Worm (Caenorhabditis elegans) whole organism, L4 larva: ENCODE data around the gene krr-1.

Source experiments
- D1046.2 ChIP-seq: fragments of 200-800 bp; sonication (Bioruptor generic); IDR thresholded peaks from 2 replicates; pipeline ENCODE4 v1.3.6; 2022; ENCODE audit warnings: missing genetic modification characterization, missing compliant biosample characterization
- F10B5.3 ChIP-seq: sonication (generic microtip); optimal IDR thresholded peaks from 2 replicates; lab custom pipeline; 2016; ENCODE audit warnings: mild to moderate bottlenecking, missing genetic modification characterization, missing compliant biosample characterization
- F26F4.8 ChIP-seq: fragments of 200-800 bp; sonication (Bioruptor generic); conservative IDR thresholded peaks from 2 replicates; pipeline ENCODE4 v1.3.6; 2022; ENCODE audit warnings: missing genetic modification characterization, missing compliant biosample characterization
- F44E2.7 ChIP-seq: fragments of 200-800 bp; sonication (Bioruptor generic); IDR thresholded peaks from 2 replicates; pipeline ENCODE4 v2.1.2; 2022; ENCODE audit warnings: missing genetic modification characterization, missing compliant biosample characterization
- T26A8.4 ChIP-seq: fragments of 200-800 bp; sonication (Bioruptor generic); IDR thresholded peaks from 2 replicates; pipeline ENCODE4 v1.3.6; 2022; ENCODE audit warnings: missing genetic modification characterization, missing compliant biosample characterization
- Y105C5A.15 ChIP-seq: fragments of 200-800 bp; sonication (Bioruptor generic); IDR thresholded peaks from 2 replicates; pipeline ENCODE4 v1.3.6; 2022; ENCODE audit warnings: missing genetic modification characterization, missing compliant biosample characterization
- Y48G9A.11 ChIP-seq: fragments of 200-800 bp; sonication (Bioruptor generic); IDR thresholded peaks from 2 replicates; pipeline ENCODE4 v1.3.6; 2022; ENCODE audit warnings: missing genetic modification reagents, missing genetic modification characterization, missing compliant biosample characterization
- Y5F2A.4 ChIP-seq: fragments of 200-800 bp; sonication (Bioruptor generic); optimal IDR thresholded peaks from 2 replicates; lab custom pipeline; 2018; ENCODE audit warnings: mild to moderate bottlenecking, missing genetic modification characterization, missing compliant biosample characterization
- aha-1 ChIP-seq: fragments of 150-350 bp; peaks from one replicate; lab custom pipeline; 2014; ENCODE audit warnings: missing biosample characterization, missing genetic modification characterization
- aly-2 ChIP-seq: sonication (generic microtip); optimal IDR thresholded peaks from 2 replicates; lab custom pipeline; 2018; ENCODE audit warnings: missing biosample characterization, missing genetic modification characterization
- ama-1 ChIP-seq: fragments of 150-350 bp; optimal IDR thresholded peaks from 2 replicates; lab custom pipeline; 2014; ENCODE audit warnings: inconsistent platforms, mixed read lengths
- arid-1 ChIP-seq: fragments of 200-800 bp; sonication (Bioruptor generic); conservative IDR thresholded peaks from 2 replicates; pipeline ENCODE4 v1.3.6; 2022; ENCODE audit warnings: missing genetic modification reagents, missing genetic modification characterization, missing compliant biosample characterization
- attf-4 ChIP-seq: sonication (generic microtip); optimal IDR thresholded peaks from 3 replicates; lab custom pipeline; 2017; ENCODE audit warnings: missing biosample characterization, missing genetic modification characterization
- ceh-20 ChIP-seq: fragments of 200-800 bp; sonication (Bioruptor generic); IDR thresholded peaks from 2 replicates; pipeline ENCODE4 v1.3.6; 2022; ENCODE audit warnings: missing genetic modification reagents, missing genetic modification characterization, missing compliant biosample characterization
- ces-1 ChIP-seq: fragments of 150-350 bp; sonication (generic microtip); optimal IDR thresholded peaks from 4 replicates; lab custom pipeline; 2014; ENCODE audit warnings: missing biosample characterization, missing genetic modification reagents, missing genetic modification characterization
- daf-16 ChIP-seq, 3 experiments: sonication (generic microtip); optimal IDR thresholded peaks; 2 replicates each; lab custom pipeline; 2016 to 2017; ENCODE audit warnings: missing genetic modification characterization in 3 of 3, missing genetic modification reagents in 3 of 3, mild to moderate bottlenecking in 2 of 3, missing compliant biosample characterization in 2 of 3, missing biosample characterization in 1 of 3, moderate library complexity in 1 of 3
- dmd-6 ChIP-seq: fragments of 200-800 bp; sonication (Bioruptor generic); IDR thresholded peaks from 2 replicates; pipeline ENCODE4 v1.3.6; 2022; ENCODE audit warnings: missing genetic modification reagents, missing genetic modification characterization, missing compliant biosample characterization
- dmd-8 ChIP-seq: fragments of 200-800 bp; sonication (Bioruptor generic); IDR thresholded peaks from 2 replicates; pipeline ENCODE4 v1.3.6; 2022; ENCODE audit warnings: missing genetic modification characterization, missing compliant biosample characterization
- dmd-9 ChIP-seq: fragments of 200-800 bp; sonication (Bioruptor generic); IDR thresholded peaks from 2 replicates; pipeline ENCODE4 v1.3.6; 2022; ENCODE audit warnings: missing genetic modification reagents, missing genetic modification characterization, missing compliant biosample characterization
- duxl-1 ChIP-seq: sonication (generic microtip); optimal IDR thresholded peaks from 2 replicates; lab custom pipeline; 2016; ENCODE audit warnings: mild to moderate bottlenecking, missing genetic modification characterization, moderate library complexity, missing compliant biosample characterization; ENCODE audit not compliant: poor library complexity
- dve-1 ChIP-seq: sonication (generic microtip); optimal IDR thresholded peaks from 2 replicates; lab custom pipeline; 2017; ENCODE audit warnings: antibody characterized with exemption, mild to moderate bottlenecking, missing genetic modification characterization, missing compliant biosample characterization; ENCODE audit not compliant: insufficient read depth
- fos-1 ChIP-seq: fragments of 150-350 bp; optimal IDR thresholded peaks from 2 replicates; lab custom pipeline; 2014; ENCODE audit warnings: missing biosample characterization, missing genetic modification characterization
- gei-8 ChIP-seq: fragments of 200-800 bp; sonication (Bioruptor generic); optimal IDR thresholded peaks from 2 replicates; lab custom pipeline; 2018; ENCODE audit warnings: mild to moderate bottlenecking, missing genetic modification characterization, missing compliant biosample characterization
- hlh-30 ChIP-seq: sonication (generic microtip); optimal IDR thresholded peaks from 2 replicates; lab custom pipeline; 2017; ENCODE audit warnings: antibody characterized with exemption, mild to moderate bottlenecking, missing genetic modification characterization, missing compliant biosample characterization; ENCODE audit not compliant: insufficient read depth
- hmg-1.1 ChIP-seq: fragments of 200-800 bp; sonication (Bioruptor generic); IDR thresholded peaks from 2 replicates; pipeline ENCODE4 v1.3.6; 2022; ENCODE audit warnings: missing genetic modification reagents, missing genetic modification characterization, missing compliant biosample characterization
- jun-1 ChIP-seq: fragments of 150-350 bp; optimal IDR thresholded peaks from 2 replicates; lab custom pipeline; 2014; ENCODE audit warnings: missing biosample characterization, missing genetic modification reagents, missing genetic modification characterization
- lin-1 ChIP-seq: fragments of 200-800 bp; sonication (Bioruptor generic); IDR thresholded peaks from 2 replicates; pipeline ENCODE4 v1.3.6; 2022; ENCODE audit warnings: missing genetic modification reagents, missing genetic modification characterization, missing compliant biosample characterization
- lin-13 ChIP-seq: fragments of 150-350 bp; optimal IDR thresholded peaks from 2 replicates; lab custom pipeline; 2014; ENCODE audit warnings: missing biosample characterization, missing genetic modification reagents, missing genetic modification characterization
- lin-38 ChIP-seq: fragments of 200-800 bp; sonication (Bioruptor generic); IDR thresholded peaks from 2 replicates; pipeline ENCODE4 v1.3.6; 2022; ENCODE audit warnings: missing genetic modification reagents, missing genetic modification characterization, missing compliant biosample characterization
- mdl-1 ChIP-seq, 2 experiments: fragments of 150-350 bp in 1 of 2; sonication (generic microtip) in 1 of 2; optimal IDR thresholded peaks; 2 replicates each; lab custom pipeline; 2014 to 2017; ENCODE audit warnings: missing biosample characterization in 2 of 2, missing genetic modification characterization in 2 of 2
- mep-1 ChIP-seq: fragments of 150-350 bp; sonication (generic microtip); optimal IDR thresholded peaks from 3 replicates; lab custom pipeline; 2014; ENCODE audit warnings: missing biosample characterization, missing genetic modification characterization
- mes-2 ChIP-seq: sonication (generic microtip); optimal IDR thresholded peaks from 2 replicates; lab custom pipeline; 2016; ENCODE audit warnings: missing genotype, mild to moderate bottlenecking, missing genetic modification characterization, missing compliant biosample characterization; ENCODE audit not compliant: poor library complexity, severe bottlenecking
- mxl-3 ChIP-seq: fragments of 200-800 bp; sonication (Bioruptor generic); optimal IDR thresholded peaks from 2 replicates; lab custom pipeline; 2018; ENCODE audit warnings: mild to moderate bottlenecking, missing genetic modification characterization, missing compliant biosample characterization
- nhr-10 ChIP-seq: fragments of 150-350 bp; optimal IDR thresholded peaks from 2 replicates; lab custom pipeline; 2014; ENCODE audit warnings: missing biosample characterization, missing genetic modification characterization
- nhr-102 ChIP-seq: sonication (generic microtip); optimal IDR thresholded peaks from 2 replicates; lab custom pipeline; 2016; ENCODE audit warnings: mild to moderate bottlenecking, missing genetic modification characterization, moderate library complexity, missing compliant biosample characterization
- nhr-111 ChIP-seq: fragments of 200-800 bp; sonication (Bioruptor generic); optimal IDR thresholded peaks from 2 replicates; lab custom pipeline; 2018; ENCODE audit warnings: mild to moderate bottlenecking, missing genetic modification characterization, missing compliant biosample characterization
- nhr-237 ChIP-seq: sonication (generic microtip); optimal IDR thresholded peaks from 2 replicates; lab custom pipeline; 2017; ENCODE audit warnings: missing biosample characterization, missing genetic modification characterization
- nhr-41 ChIP-seq: fragments of 200-800 bp; sonication (Bioruptor generic); IDR thresholded peaks from 2 replicates; pipeline ENCODE4 v1.3.6; 2022; ENCODE audit warnings: missing genetic modification reagents, missing genetic modification characterization, missing compliant biosample characterization
- nhr-42 ChIP-seq: fragments of 200-800 bp; sonication (Bioruptor generic); IDR thresholded peaks from 2 replicates; pipeline ENCODE4 v1.3.6; 2022; ENCODE audit warnings: missing genetic modification characterization, missing compliant biosample characterization
- nhr-48 ChIP-seq: sonication (generic microtip); optimal IDR thresholded peaks from 2 replicates; lab custom pipeline; 2016; ENCODE audit warnings: mild to moderate bottlenecking, missing genetic modification characterization, missing compliant biosample characterization
- nhr-6 ChIP-seq: fragments of 150-350 bp; optimal IDR thresholded peaks from 2 replicates; lab custom pipeline; 2014; ENCODE audit warnings: missing biosample characterization, missing genetic modification characterization
- nhr-76 ChIP-seq: fragments of 150-350 bp; optimal IDR thresholded peaks from 2 replicates; lab custom pipeline; 2014; ENCODE audit warnings: missing biosample characterization, missing genetic modification characterization
- php-3 ChIP-seq: fragments of 200-800 bp; sonication (Bioruptor generic); IDR thresholded peaks from 2 replicates; pipeline ENCODE4 v1.3.6; 2022; ENCODE audit warnings: missing genetic modification reagents, missing genetic modification characterization, missing compliant biosample characterization
- sdz-12 ChIP-seq: fragments of 200-800 bp; sonication (Bioruptor generic); optimal IDR thresholded peaks from 2 replicates; lab custom pipeline; 2018; ENCODE audit warnings: mild to moderate bottlenecking, missing genetic modification characterization, missing compliant biosample characterization
- spr-3 ChIP-seq: fragments of 200-800 bp; sonication (Bioruptor generic); optimal IDR thresholded peaks from 2 replicates; lab custom pipeline; 2018; ENCODE audit warnings: mild to moderate bottlenecking, missing genetic modification characterization, missing compliant biosample characterization
- tra-1 ChIP-seq: fragments of 200-800 bp; sonication (Bioruptor generic); IDR thresholded peaks from 2 replicates; pipeline ENCODE4 v1.3.6; 2022; ENCODE audit warnings: missing genetic modification reagents, missing genetic modification characterization, missing compliant biosample characterization
- unc-130 ChIP-seq: sonication (generic microtip); optimal IDR thresholded peaks from 2 replicates; lab custom pipeline; 2016; ENCODE audit warnings: missing genetic modification reagents, missing genetic modification characterization, missing compliant biosample characterization
- unc-39 ChIP-seq: sonication (generic microtip); optimal IDR thresholded peaks from 2 replicates; lab custom pipeline; 2017; ENCODE audit warnings: missing biosample characterization, missing genetic modification characterization
- unc-62 ChIP-seq, 3 experiments: fragments of 150-350 bp in 1 of 3; sonication (generic microtip); optimal IDR thresholded peaks in 2 of 3; peaks in 1 of 3; 1 replicate in 1 of 3; 2 replicates in 2 of 3; lab custom pipeline; 2014 to 2017; ENCODE audit warnings: missing biosample characterization in 3 of 3, missing genetic modification characterization in 3 of 3, missing genetic modification reagents in 3 of 3, missing genotype in 1 of 3
- zfp-3 ChIP-seq: fragments of 200-800 bp; sonication (Bioruptor generic); conservative IDR thresholded peaks from 2 replicates; pipeline ENCODE4 v1.3.6; 2022; ENCODE audit warnings: missing genetic modification reagents, missing genetic modification characterization, missing compliant biosample characterization

krr-1 gene

DNA sequence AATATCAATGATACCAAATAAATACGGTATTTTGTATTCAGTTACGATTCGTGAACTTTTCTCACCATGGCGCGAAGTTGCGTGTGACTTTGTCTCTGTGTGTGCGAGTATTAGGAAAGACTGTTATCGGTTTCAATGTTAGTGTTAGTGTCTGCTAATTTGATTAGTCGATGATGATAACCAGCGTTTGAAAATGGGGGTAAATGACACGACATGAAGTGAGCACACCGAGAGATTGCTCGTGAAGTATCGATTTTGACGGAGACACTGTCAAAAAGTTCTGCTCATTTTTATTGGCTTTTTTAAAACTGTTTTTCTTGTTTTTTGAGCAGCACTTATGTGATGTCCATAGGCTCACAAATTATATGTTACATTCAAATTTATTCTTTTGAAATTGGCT is 32.6 kb upstream of the krr-1 start:
- no peak for TF ChIP-seq nhr-237 (tag; lab: Kevin White, UChicago)
- no peak for TF ChIP-seq ceh-20 (GFP tag; lab: Robert Waterston, UW)
- no peak for TF ChIP-seq spr-3 (GFP tag; lab: Kevin White, UChicago)
- TF ChIP-seq daf-16 (GFP tag; optimal IDR thresholded peaks at IDR 0.05; lab: Kevin White, UChicago), result peak in 1 of 2 experiments; percentile 38
- peak; percentile 46 for TF ChIP-seq daf-16 (tag; optimal IDR thresholded peaks at IDR 0.05; lab: Kevin White, UChicago)
- peak; percentile 83 for TF ChIP-seq ama-1 (lab: Kevin White, UChicago)
- peak; percentile 84 for TF ChIP-seq dve-1 (tag; lab: Kevin White, UChicago)
- 0 out of 2 replicates have a peak, but pooled peaks have one; percentile 10 for TF ChIP-seq nhr-42 (GFP tag; lab: Robert Waterston, UW)
- no peak for TF ChIP-seq tra-1 (GFP tag; lab: Robert Waterston, UW)
- TF ChIP-seq mes-2 (tag; lab: Kevin White, UChicago), result peak; percentile 34
- TF ChIP-seq dmd-8, result no peak
- peak; percentile 73 for TF ChIP-seq dmd-6
- peak; percentile 59; the same call in 1 of the 2 replicates for TF ChIP-seq arid-1 (GFP tag; lab: Robert Waterston, UW)
- TF ChIP-seq hlh-30 (tag; lab: Kevin White, UChicago), result peak; percentile 27
- TF ChIP-seq mep-1 (tag; lab: Kevin White, UChicago), result peak; percentile 61
- peak; percentile 74 for TF ChIP-seq lin-13 (GFP tag; lab: Kevin White, UChicago)
- TF ChIP-seq fos-1 (tag; lab: Kevin White, UChicago), result no peak
- peak; percentile 63 for TF ChIP-seq nhr-102 (tag; lab: Kevin White, UChicago)
- TF ChIP-seq hmg-1.1 (GFP tag; lab: Robert Waterston, UW), result 0 out of 2 replicates have a peak, but pooled peaks have one; percentile 15
- no peak for TF ChIP-seq Y5F2A.4 (GFP tag; lab: Kevin White, UChicago)
- TF ChIP-seq nhr-10 (tag; lab: Kevin White, UChicago), result no peak
- TF ChIP-seq mxl-3, result no peak
- TF ChIP-seq jun-1, result no peak
- TF ChIP-seq unc-130, result peak; percentile 2
- TF ChIP-seq aly-2 (tag; lab: Kevin White, UChicago), result no peak
- TF ChIP-seq dmd-9 (GFP tag; lab: Robert Waterston, UW), result no peak
- no peak for TF ChIP-seq F44E2.7 (GFP tag; lab: Robert Waterston, UW)
- TF ChIP-seq unc-39, result no peak
- TF ChIP-seq Y105C5A.15 (GFP tag; lab: Robert Waterston, UW), result no peak
- TF ChIP-seq F26F4.8 (GFP tag; lab: Robert Waterston, UW), result no peak
- TF ChIP-seq nhr-76 (tag; lab: Kevin White, UChicago), result no peak
- TF ChIP-seq T26A8.4 (GFP tag; lab: Robert Waterston, UW), result 0 out of 2 replicates have a peak, but pooled peaks have one; percentile 37
- peak; percentile 51; the same call in 1 of the 2 replicates for TF ChIP-seq lin-38
- peak; percentile 5 for TF ChIP-seq sdz-12
- TF ChIP-seq ces-1 (GFP tag; lab: Kevin White, UChicago), result no peak
- TF ChIP-seq nhr-6 (tag; lab: Kevin White, UChicago), result no peak
- TF ChIP-seq mdl-1 (tag; optimal IDR thresholded peaks at IDR 0.05; lab: Kevin White, UChicago), result peak in 1 of 2 experiments; percentile 21
- peak; percentile 58 for TF ChIP-seq php-3 (GFP tag; lab: Robert Waterston, UW)
- TF ChIP-seq gei-8 (GFP tag; lab: Kevin White, UChicago), result peak; percentile 23
- peak in 1 of 2 experiments; percentile 72 for TF ChIP-seq unc-62 (GFP tag; optimal IDR thresholded peaks at IDR 0.05 in 1 of 2; lab: Kevin White, UChicago)
- TF ChIP-seq unc-62 (tag; optimal IDR thresholded peaks at IDR 0.05; lab: Kevin White, UChicago), result no peak
- 0 out of 2 replicates have a peak, but pooled peaks have one; percentile 45 for TF ChIP-seq nhr-41 (GFP tag; lab: Robert Waterston, UW)
- no peak for TF ChIP-seq attf-4
- peak; percentile 66 for TF ChIP-seq aha-1
- TF ChIP-seq nhr-48, result peak; percentile 14
- TF ChIP-seq D1046.2 (GFP tag; lab: Robert Waterston, UW), result no peak
- TF ChIP-seq duxl-1 (tag; lab: Kevin White, UChicago), result peak; percentile 57
- 0 out of 2 replicates have a peak, but pooled peaks have one; percentile 28 for TF ChIP-seq lin-1 (GFP tag; lab: Robert Waterston, UW)
- TF ChIP-seq zfp-3 (GFP tag; lab: Robert Waterston, UW), result no peak
- TF ChIP-seq F10B5.3 (tag; lab: Kevin White, UChicago), result peak; percentile 38
- no peak for TF ChIP-seq nhr-111 (GFP tag; lab: Kevin White, UChicago)
- peak; percentile 48 for TF ChIP-seq Y48G9A.11 (GFP tag; lab: Robert Waterston, UW)
